Fruit fly (Drosophila melanogaster): Measurements from ENCODE around the gene tHMG2.

Gene tHMG2

dm6 chr3R:22455335-22455985, 37.3 kb upstream of the tHMG2 start (continued):
- TF ChIP-seq Sox15 (GFP tag; optimal IDR thresholded peaks at IDR 0.05): no peak
- TF ChIP-seq dsx (GFP tag; optimal IDR thresholded peaks at IDR 0.05; ENCODE audit: poor library complexity, severe bottlenecking): no peak
- peak; percentile 81 for TF ChIP-seq svp (GFP tag)
- TF ChIP-seq CG3919 (GFP tag; optimal IDR thresholded peaks at IDR 0.05): peak; percentile 35
- peak; percentile 29 for TF ChIP-seq CG8632 (GFP tag; optimal IDR thresholded peaks at IDR 0.05)
- peak; percentile 38 for TF ChIP-seq CG6792 (GFP tag; optimal IDR thresholded peaks at IDR 0.05)
- TF ChIP-seq Hr39 (GFP tag; optimal IDR thresholded peaks at IDR 0.05): no peak
- peak; percentile 2 for TF ChIP-seq topi (GFP tag; optimal IDR thresholded peaks at IDR 0.05)
- peak; percentile 72 for TF ChIP-seq CG32006 (GFP tag; optimal IDR thresholded peaks at IDR 0.05)
- TF ChIP-seq Blimp-1 (GFP tag; optimal IDR thresholded peaks at IDR 0.05): no peak
- TF ChIP-seq CG8119 (GFP tag; IDR thresholded peaks at IDR 0.05): 0 out of 3 replicates have a peak, but pooled peaks have one; percentile 22
- peak; percentile 52 for TF ChIP-seq achi (GFP tag; optimal IDR thresholded peaks at IDR 0.05)
- peak; percentile 34 for TF ChIP-seq pdm3 (GFP tag; optimal IDR thresholded peaks at IDR 0.05)
- TF ChIP-seq Smox (GFP tag; optimal IDR thresholded peaks at IDR 0.05): no peak
- no peak for TF ChIP-seq CG31627 (GFP tag; optimal IDR thresholded peaks at IDR 0.05)

- TF ChIP-seq Hr4 (GFP tag; optimal IDR thresholded peaks at IDR 0.05): no peak
- peak; percentile 15 for TF ChIP-seq Eip78C (GFP tag)
- no peak for TF ChIP-seq Lpt (GFP tag; optimal IDR thresholded peaks at IDR 0.05)
- TF ChIP-seq CG6792 (GFP tag; optimal IDR thresholded peaks at IDR 0.05): no peak
- no peak for TF ChIP-seq net (GFP tag; optimal IDR thresholded peaks at IDR 0.05)
- TF ChIP-seq pdm3 (GFP tag; optimal IDR thresholded peaks at IDR 0.05): no peak
- no peak for TF ChIP-seq CG11294 (GFP tag; IDR thresholded peaks at IDR 0.05)
- TF ChIP-seq fkh (GFP tag; optimal IDR thresholded peaks at IDR 0.05): peak; percentile 25
- TF ChIP-seq CG7368 (GFP tag; optimal IDR thresholded peaks at IDR 0.05): no peak
- no peak for TF ChIP-seq CG4318 (GFP tag; optimal IDR thresholded peaks at IDR 0.05)
These were observed 36.7 kb upstream of the tHMG2 start for dm6 chr3R:22456007-22456406.

DNA sequence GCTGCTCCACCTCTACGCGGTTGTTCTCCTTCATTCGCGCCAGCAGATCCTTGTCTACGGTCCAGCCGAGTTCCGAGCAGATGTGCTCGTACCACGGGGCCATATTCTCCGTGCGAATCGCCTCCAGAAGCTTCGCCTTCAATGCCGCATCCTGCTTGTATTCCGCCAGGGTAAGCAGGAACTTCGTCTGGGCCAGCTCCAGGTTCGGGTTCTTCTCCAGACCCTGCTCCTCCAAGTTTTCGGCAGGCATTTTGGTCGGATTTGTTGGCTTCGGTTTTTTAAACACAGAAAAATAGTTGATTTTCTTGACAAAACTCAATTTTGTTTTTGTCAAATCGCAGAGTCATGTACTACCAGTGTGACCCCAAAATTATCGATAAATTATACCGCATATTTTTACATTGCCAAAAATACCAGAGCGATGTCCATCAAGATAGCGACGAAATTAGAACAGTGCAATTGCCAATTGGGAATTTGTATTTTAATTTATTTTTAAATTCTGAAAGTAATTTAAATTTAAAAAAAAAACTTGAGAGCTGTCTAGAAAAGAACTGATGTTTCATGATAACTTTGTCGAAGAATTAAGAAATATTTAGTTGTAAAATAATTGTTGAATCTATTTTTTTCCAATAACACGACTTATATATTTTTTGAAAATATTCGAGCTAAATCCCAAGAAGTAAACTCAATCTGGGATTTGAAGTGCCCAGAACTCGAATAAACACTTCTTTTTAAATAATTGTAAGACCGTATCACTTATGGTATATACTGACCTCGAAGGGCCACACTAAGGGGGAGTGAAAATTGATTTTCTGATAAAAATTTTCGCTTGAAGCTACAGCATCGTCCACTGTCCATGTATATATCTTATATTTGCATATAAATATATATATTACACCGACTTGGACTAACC, 30.8 kb upstream of the tHMG2 start, which contains the start of the genes Rpn7 and AP-2mu:
Gene Rpn7, minus strand, starts transcription at position 382 of the 913 bp plus-strand sequence.
Gene AP-2mu, plus strand, starts transcription at position 783 of the 913 bp plus-strand sequence.
- TF ChIP-seq CG34406 (GFP tag; optimal IDR thresholded peaks at IDR 0.05): no peak
- TF ChIP-seq Gug (GFP tag; IDR thresholded peaks at IDR 0.05): no peak
- no peak for TF ChIP-seq Eip93F (GFP tag; optimal IDR thresholded peaks at IDR 0.05)
- TF ChIP-seq CG3919 (GFP tag; optimal IDR thresholded peaks at IDR 0.05): no peak
- TF ChIP-seq OdsH (GFP tag; optimal IDR thresholded peaks at IDR 0.05): no peak
- no peak for TF ChIP-seq Eip75B (GFP tag; optimal IDR thresholded peaks at IDR 0.05)
- TF ChIP-seq esn (GFP tag; optimal IDR thresholded peaks at IDR 0.05): peak; percentile 12
- TF ChIP-seq Lpt (GFP tag; optimal IDR thresholded peaks at IDR 0.05): no peak
- no peak for TF ChIP-seq Ets96B (tag; optimal IDR thresholded peaks at IDR 0.05)
- TF ChIP-seq cyc (GFP tag; optimal IDR thresholded peaks at IDR 0.05): no peak
- TF ChIP-seq topi (GFP tag; optimal IDR thresholded peaks at IDR 0.05): peak; percentile 7
- TF ChIP-seq Blimp-1 (GFP tag; optimal IDR thresholded peaks at IDR 0.05): no peak
- TF ChIP-seq CG10631 (GFP tag; optimal IDR thresholded peaks at IDR 0.05): peak; percentile 21
- no peak for TF ChIP-seq salr (GFP tag; optimal IDR thresholded peaks at IDR 0.05)
- TF ChIP-seq CG8319 (GFP tag; optimal IDR thresholded peaks at IDR 0.05): no peak
- no peak for TF ChIP-seq Ets21C (GFP tag; optimal IDR thresholded peaks at IDR 0.05)
- TF ChIP-seq spab (GFP tag; optimal IDR thresholded peaks at IDR 0.05): no peak
- TF ChIP-seq CG31627 (GFP tag; optimal IDR thresholded peaks at IDR 0.05): no peak
- TF ChIP-seq CG3032 (tag; optimal IDR thresholded peaks at IDR 0.05): no peak
- TF ChIP-seq fd85E (GFP tag; optimal IDR thresholded peaks at IDR 0.05): no peak
- no peak for TF ChIP-seq CG6808 (GFP tag; optimal IDR thresholded peaks at IDR 0.05)
- peak; percentile 21 for TF ChIP-seq Eip78C (GFP tag)
- TF ChIP-seq lz (GFP tag; optimal IDR thresholded peaks at IDR 0.05): no peak
- no peak for TF ChIP-seq Sox15 (GFP tag; optimal IDR thresholded peaks at IDR 0.05)
- TF ChIP-seq svp (GFP tag): peak; percentile 73

Measured in whole organism, prepupa.